Fruit fly (Drosophila melanogaster) whole organism, embryonic: ENCODE results near the gene Rrp5.

ENCODE experiments used
- CG10147 ChIP-seq: fragments of 200-800 bp; sonication (Bioruptor generic); optimal IDR thresholded peaks from 2 replicates; lab custom pipeline; 2019; ENCODE audit warnings: missing biosample characterization, mild to moderate bottlenecking, missing genetic modification characterization, moderate library complexity
- CG10565 ChIP-seq: fragments of 200-800 bp; sonication (Bioruptor generic); optimal IDR thresholded peaks from 3 replicates; lab custom pipeline; 2016; ENCODE audit warnings: missing biosample characterization, mild to moderate bottlenecking, missing genetic modification characterization
- CG11504 ChIP-seq: fragments of 200-800 bp; sonication (Bioruptor generic); optimal IDR thresholded peaks from 3 replicates; lab custom pipeline; 2019; ENCODE audit warnings: missing biosample characterization, mild to moderate bottlenecking, missing genetic modification characterization, moderate library complexity
- CG11696 ChIP-seq: fragments of 200-800 bp; sonication (Bioruptor generic); IDR thresholded peaks from 2 replicates; pipeline ENCODE4 v1.3.6; 2022; ENCODE audit warnings: missing biosample characterization, missing genetic modification characterization
- CG12769 ChIP-seq: fragments of 200-800 bp; sonication (Bioruptor generic); optimal IDR thresholded peaks from 2 replicates; lab custom pipeline; 2019; ENCODE audit warnings: missing biosample characterization, mild to moderate bottlenecking, missing genetic modification characterization, moderate library complexity
- CG14860 ChIP-seq: fragments of 200-800 bp; sonication (Bioruptor generic); IDR thresholded peaks from 3 replicates; pipeline ENCODE4 v1.3.6; 2022; ENCODE audit warnings: missing biosample characterization, missing genetic modification characterization; ENCODE audit not compliant: partially characterized antibody
- CG1832 ChIP-seq: fragments of 200-800 bp; sonication (Bioruptor generic); optimal IDR thresholded peaks from 2 replicates; lab custom pipeline; 2017; ENCODE audit warnings: missing biosample characterization, mild to moderate bottlenecking, missing genetic modification characterization, inconsistent platforms
- CG30020 ChIP-seq: fragments of 200-800 bp; optimal IDR thresholded peaks from 2 replicates; lab custom pipeline; 2019; ENCODE audit warnings: missing biosample characterization, mild to moderate bottlenecking, missing genetic modification characterization, moderate library complexity
- CG32532 ChIP-seq: fragments of 200-800 bp; sonication (Bioruptor generic); IDR thresholded peaks from 2 replicates; pipeline ENCODE4 v1.3.6; 2022; ENCODE audit warnings: missing biosample characterization, missing genetic modification characterization
- CG3281 ChIP-seq: fragments of 200-800 bp; sonication (Bioruptor generic); optimal IDR thresholded peaks from 3 replicates; lab custom pipeline; 2017; ENCODE audit warnings: missing biosample characterization, mild to moderate bottlenecking, missing genetic modification characterization
- CG34224 ChIP-seq: fragments of 200-800 bp; sonication (Bioruptor generic); IDR thresholded peaks from 3 replicates; pipeline ENCODE4 v1.3.6; 2022; ENCODE audit warnings: missing biosample characterization, missing genetic modification characterization; ENCODE audit not compliant: partially characterized antibody
- CG6175 ChIP-seq: fragments of 200-800 bp; sonication (Bioruptor generic); IDR thresholded peaks from 3 replicates; pipeline ENCODE4 v1.3.6; 2022; ENCODE audit warnings: missing biosample characterization, missing genetic modification characterization
- CG6683 ChIP-seq: fragments of 200-800 bp; sonication (Bioruptor generic); optimal IDR thresholded peaks from 2 replicates; lab custom pipeline; 2017; ENCODE audit warnings: missing biosample characterization, mild to moderate bottlenecking, missing genetic modification characterization, missing genetic modification reagents
- CG8765 ChIP-seq: fragments of 200-800 bp; sonication (Bioruptor generic); IDR thresholded peaks from 2 replicates; pipeline ENCODE4 v1.3.6; 2022; ENCODE audit warnings: missing biosample characterization, missing genetic modification characterization
- CG9797 ChIP-seq: fragments of 200-800 bp; sonication (Bioruptor generic); optimal IDR thresholded peaks from 3 replicates; lab custom pipeline; 2018; ENCODE audit warnings: missing biosample characterization, mild to moderate bottlenecking, missing genetic modification characterization
- Dad ChIP-seq: fragments of 200-800 bp; sonication (Bioruptor generic); optimal IDR thresholded peaks from 3 replicates; lab custom pipeline; 2016; ENCODE audit warnings: missing biosample characterization, missing genetic modification characterization
- Dp ChIP-seq: fragments of 200-800 bp; sonication (Bioruptor generic); optimal IDR thresholded peaks from 2 replicates; lab custom pipeline; 2018; ENCODE audit warnings: missing biosample characterization, mild to moderate bottlenecking, missing genetic modification characterization, moderate library complexity
- Drgx ChIP-seq: fragments of 200-800 bp; sonication (Bioruptor generic); IDR thresholded peaks from 2 replicates; pipeline ENCODE4 v1.3.6; 2022; ENCODE audit warnings: missing biosample characterization, missing genetic modification characterization
- E2f1 ChIP-seq: fragments of 200-800 bp; sonication (Bioruptor generic); IDR thresholded peaks from 2 replicates; pipeline ENCODE4 v1.3.6; 2022; ENCODE audit warnings: missing biosample characterization, missing genetic modification characterization
- HLH3B ChIP-seq: fragments of 200-800 bp; sonication (Bioruptor generic); IDR thresholded peaks from 2 replicates; pipeline ENCODE4 v1.3.6; 2022; ENCODE audit warnings: missing biosample characterization, missing genetic modification characterization
- HmgZ ChIP-seq: fragments of 200-800 bp; sonication (Bioruptor generic); optimal IDR thresholded peaks from 2 replicates; lab custom pipeline; 2018; ENCODE audit warnings: missing biosample characterization, mild to moderate bottlenecking, missing genetic modification characterization
- Hmr ChIP-seq: fragments of 200-800 bp; sonication (Bioruptor generic); optimal IDR thresholded peaks from 3 replicates; lab custom pipeline; 2017; ENCODE audit warnings: mild to moderate bottlenecking, missing biosample characterization, missing genetic modification reagents, missing genetic modification characterization
- Hsf ChIP-seq: fragments of 200-800 bp; sonication (Bioruptor generic); optimal IDR thresholded peaks from 3 replicates; lab custom pipeline; 2016; ENCODE audit warnings: missing biosample characterization, missing genetic modification characterization
- MBD-R2 ChIP-seq: fragments of 200-800 bp; sonication (Bioruptor generic); IDR thresholded peaks from 2 replicates; pipeline ENCODE4 v1.3.6; 2022; ENCODE audit warnings: missing biosample characterization, missing genetic modification characterization
- Mad ChIP-seq: fragments of 200-800 bp; sonication (Bioruptor generic); optimal IDR thresholded peaks from 2 replicates; lab custom pipeline; 2016; ENCODE audit warnings: missing biosample characterization, missing genetic modification characterization
- Opbp ChIP-seq: fragments of 200-800 bp; sonication (Bioruptor generic); IDR thresholded peaks from 3 replicates; pipeline ENCODE4 v1.3.6; 2022; ENCODE audit warnings: missing biosample characterization, missing genetic modification characterization; ENCODE audit not compliant: partially characterized antibody
- Pdp1 ChIP-seq, 2 experiments: fragments of 200-800 bp; sonication (Bioruptor generic); optimal IDR thresholded peaks; 3 replicates each; lab custom pipeline; 2016; ENCODE audit warnings: missing biosample characterization in 2 of 2, missing genetic modification characterization in 2 of 2, mild to moderate bottlenecking in 1 of 2, moderate library complexity in 1 of 2
- Rfx ChIP-seq: fragments of 200-800 bp; sonication (Bioruptor generic); IDR thresholded peaks from 2 replicates; pipeline ENCODE4 v1.3.6; 2022; ENCODE audit warnings: missing biosample characterization, missing genetic modification characterization
- amos ChIP-seq: fragments of 200-800 bp; sonication (Bioruptor generic); IDR thresholded peaks from 2 replicates; pipeline ENCODE4 v1.3.6; 2022; ENCODE audit warnings: missing biosample characterization, missing genetic modification characterization; ENCODE audit not compliant: partially characterized antibody
- aop ChIP-seq: fragments of 200-800 bp; sonication (Bioruptor generic); IDR thresholded peaks from 2 replicates; pipeline ENCODE4 v1.3.6; 2022; ENCODE audit warnings: missing biosample characterization, missing genetic modification characterization
- bbx ChIP-seq: fragments of 200-800 bp; sonication (Bioruptor generic); IDR thresholded peaks from 2 replicates; pipeline ENCODE4 v1.3.6; 2022; ENCODE audit warnings: missing biosample characterization, missing genetic modification characterization; ENCODE audit not compliant: partially characterized antibody
- cg ChIP-seq: fragments of 200-800 bp; sonication (Bioruptor generic); optimal IDR thresholded peaks from 3 replicates; lab custom pipeline; 2019; ENCODE audit warnings: missing biosample characterization, mild to moderate bottlenecking, missing genetic modification characterization, moderate library complexity
- chn ChIP-seq: fragments of 200-800 bp; sonication (Bioruptor generic); optimal IDR thresholded peaks from 2 replicates; lab custom pipeline; 2016; ENCODE audit warnings: missing biosample characterization, missing genetic modification characterization
- dpn ChIP-seq, 2 experiments: fragments of 200-800 bp; sonication (Bioruptor generic); optimal IDR thresholded peaks; 3 replicates each; lab custom pipeline; 2016; ENCODE audit warnings: missing biosample characterization in 2 of 2, missing genetic modification characterization in 2 of 2
- ems ChIP-seq: fragments of 200-800 bp; sonication (Bioruptor generic); optimal IDR thresholded peaks from 3 replicates; lab custom pipeline; 2016; ENCODE audit warnings: missing biosample characterization, missing genetic modification characterization
- gsb-n ChIP-seq: fragments of 200-800 bp; sonication (Bioruptor generic); optimal IDR thresholded peaks from 3 replicates; lab custom pipeline; 2018; ENCODE audit warnings: missing biosample characterization, mild to moderate bottlenecking, missing genetic modification characterization
- h ChIP-seq: fragments of >200 bp; optimal IDR thresholded peaks from 2 replicates; lab custom pipeline; 2017
- her ChIP-seq: fragments of 200-800 bp; sonication (Bioruptor generic); optimal IDR thresholded peaks from 2 replicates; lab custom pipeline; 2016; ENCODE audit warnings: missing biosample characterization, missing genetic modification characterization
- kah ChIP-seq: fragments of 200-800 bp; sonication (Bioruptor generic); optimal IDR thresholded peaks from 2 replicates; lab custom pipeline; 2018; ENCODE audit warnings: missing biosample characterization, mild to moderate bottlenecking, missing genetic modification characterization
- ro ChIP-seq: fragments of 200-800 bp; sonication (Bioruptor generic); IDR thresholded peaks from 2 replicates; pipeline ENCODE4 v1.3.6; 2022; ENCODE audit warnings: missing biosample characterization, missing genetic modification characterization
- row ChIP-seq: fragments of 200-800 bp; sonication (Bioruptor generic); IDR thresholded peaks from 3 replicates; pipeline ENCODE4 v1.3.6; 2022; ENCODE audit warnings: missing biosample characterization, missing genetic modification characterization
- schlank ChIP-seq: fragments of 200-800 bp; sonication (Bioruptor generic); optimal IDR thresholded peaks from 2 replicates; lab custom pipeline; 2018; ENCODE audit warnings: missing biosample characterization, mild to moderate bottlenecking, missing genetic modification characterization
- scrt ChIP-seq: fragments of 200-800 bp; sonication (Bioruptor generic); optimal IDR thresholded peaks from 2 replicates; lab custom pipeline; 2018; ENCODE audit warnings: missing biosample characterization, mild to moderate bottlenecking, missing genetic modification characterization, moderate library complexity
- sima ChIP-seq: fragments of 200-800 bp; sonication (Bioruptor generic); optimal IDR thresholded peaks from 2 replicates; lab custom pipeline; 2016; ENCODE audit warnings: missing biosample characterization, missing genetic modification characterization
- ssp ChIP-seq: fragments of 200-800 bp; sonication (Bioruptor generic); IDR thresholded peaks from 2 replicates; pipeline ENCODE4 v1.3.6; 2022; ENCODE audit warnings: missing biosample characterization, missing genetic modification characterization
- twi ChIP-seq: fragments of 200-800 bp; optimal IDR thresholded peaks from 2 replicates; lab custom pipeline; 2019; ENCODE audit warnings: missing biosample characterization, mild to moderate bottlenecking, missing genetic modification characterization, moderate library complexity
- zen2 ChIP-seq: fragments of 200-800 bp; sonication (Bioruptor generic); IDR thresholded peaks from 3 replicates; pipeline ENCODE4 v1.3.6; 2022; ENCODE audit warnings: missing biosample characterization, missing genetic modification characterization; ENCODE audit not compliant: partially characterized antibody
- zfh2 ChIP-seq: fragments of 200-800 bp; sonication (Bioruptor generic); optimal IDR thresholded peaks from 2 replicates; lab custom pipeline; 2016; ENCODE audit warnings: missing biosample characterization, missing genetic modification characterization

Rrp5 gene

DNA sequence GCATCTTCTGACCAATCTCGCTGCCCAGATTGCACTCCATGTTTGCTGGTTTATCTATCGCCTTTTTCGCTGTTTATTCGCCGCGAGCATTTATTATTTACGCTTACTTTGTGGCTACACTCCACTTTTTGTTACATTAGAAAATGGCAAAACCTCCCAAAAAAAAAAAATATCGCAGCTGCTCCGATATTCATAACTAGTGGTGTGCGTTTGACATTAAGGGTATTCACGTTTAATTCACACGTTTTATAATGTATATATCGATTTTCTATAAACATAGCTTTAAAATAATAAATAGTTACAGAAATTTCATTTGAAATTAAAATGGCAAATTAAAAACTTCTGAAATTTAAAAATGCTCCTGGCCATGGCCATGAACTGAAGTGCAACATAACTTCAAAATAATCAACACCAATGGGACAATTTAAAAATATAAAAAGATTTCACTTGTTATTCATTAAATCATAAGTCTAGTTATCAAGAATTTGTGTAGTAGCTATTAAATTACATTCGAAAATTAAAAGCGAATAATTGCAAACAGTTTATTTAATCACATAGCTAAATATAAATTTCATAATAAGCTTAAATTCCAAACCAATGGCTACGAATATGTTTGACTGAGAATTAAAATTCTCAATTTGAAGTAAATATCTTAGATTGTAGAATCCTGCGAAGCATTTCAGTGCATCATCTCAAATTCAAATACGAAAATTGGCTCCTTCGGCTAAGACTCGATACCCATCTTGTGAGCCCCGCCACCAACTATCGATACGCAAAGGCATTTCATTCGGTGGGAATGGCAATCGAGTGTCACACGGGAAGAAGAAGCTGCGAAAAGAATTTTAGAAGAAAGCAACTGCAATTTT is 14.7 kb downstream of the Rrp5 start, which contains the start of the genes Nab2 and BRWD3 (continued):
- TF ChIP-seq twi (tag; lab: Kevin White, UChicago) (no peak), Pdp1 (GFP tag; optimal IDR thresholded peaks at IDR 0.05; lab: Kevin White, UChicago) (peak in 1 of 2 experiments; percentile 28), HLH3B (GFP tag; lab: Robert Waterston, UW) (peak; percentile 29; the same call in 1 of the 2 replicates), CG3281 (GFP tag; lab: Kevin White, UChicago) (no peak), ssp (GFP tag; lab: Robert Waterston, UW) (0 out of 2 replicates have a peak, but pooled peaks have one; percentile 17)

DNA sequence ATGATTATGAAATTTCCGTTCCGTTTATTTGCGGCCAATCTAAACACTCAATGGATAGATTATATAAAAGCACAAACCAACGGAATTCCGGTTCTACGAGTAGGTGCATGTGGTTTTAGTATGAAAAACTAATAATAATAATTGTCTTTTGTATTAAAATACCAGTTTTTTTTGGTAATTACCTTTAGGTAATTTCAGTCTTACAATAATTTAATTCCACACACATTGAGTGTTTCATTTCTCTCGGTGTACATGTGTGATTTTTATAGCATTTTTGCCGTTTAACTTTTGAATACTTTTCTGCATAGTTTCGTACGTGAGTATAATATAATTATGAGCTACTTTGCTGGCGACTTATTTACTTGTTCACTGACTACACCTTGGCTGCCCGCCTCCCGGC is 30.1 kb downstream of the Rrp5 start:
- TF ChIP-seq zfh2 (GFP tag; lab: Kevin White, UChicago) (no peak), Rfx (GFP tag; lab: Robert Waterston, UW) (no peak), CG6175 (GFP tag; lab: Robert Waterston, UW) (no peak), Hmr (no peak), CG10565 (no peak), bbx (GFP tag; lab: Robert Waterston, UW) (no peak), CG14860 (GFP tag; lab: Robert Waterston, UW) (no peak), E2f1 (GFP tag; lab: Robert Waterston, UW) (peak; percentile 16; the same call in 1 of the 2 replicates), CG11504 (no peak), CG34224 (GFP tag; lab: Robert Waterston, UW) (no peak), Drgx (GFP tag; lab: Robert Waterston, UW) (no peak), HmgZ (tag; lab: Kevin White, UChicago) (no peak), CG6683 (GFP tag; lab: Kevin White, UChicago) (no peak), CG8765 (GFP tag; lab: Robert Waterston, UW) (no peak), h (lab: Kevin White, UChicago) (no peak), CG11696 (GFP tag; lab: Robert Waterston, UW) (no peak), Dad (GFP tag; lab: Kevin White, UChicago) (no peak), Hsf (no peak), her (GFP tag; lab: Kevin White, UChicago) (no peak), CG32532 (no peak), kah (GFP tag; lab: Kevin White, UChicago) (no peak), Mad (GFP tag; lab: Kevin White, UChicago) (no peak), scrt (GFP tag; lab: Kevin White, UChicago) (no peak), CG10147 (no peak), MBD-R2 (GFP tag; lab: Robert Waterston, UW) (no peak), zen2 (GFP tag; lab: Robert Waterston, UW) (no peak), CG1832 (GFP tag; lab: Kevin White, UChicago) (no peak), CG12769 (tag; lab: Kevin White, UChicago) (no peak), ro (GFP tag; lab: Robert Waterston, UW) (no peak), row (GFP tag; lab: Robert Waterston, UW) (peak; percentile 56; the same call in 2 of the 3 replicates), CG9797 (GFP tag; lab: Kevin White, UChicago) (no peak), gsb-n (tag; lab: Kevin White, UChicago) (no peak), Opbp (GFP tag; lab: Robert Waterston, UW) (no peak), dpn (GFP tag; optimal IDR thresholded peaks at IDR 0.05; lab: Kevin White, UChicago) (no peak), amos (GFP tag; lab: Robert Waterston, UW) (no peak), Dp (GFP tag; lab: Kevin White, UChicago) (no peak), cg (GFP tag; lab: Kevin White, UChicago) (no peak), chn (GFP tag; lab: Kevin White, UChicago) (no peak), CG30020 (tag; lab: Kevin White, UChicago) (no peak), ems (GFP tag; lab: Kevin White, UChicago) (no peak), schlank (tag; lab: Kevin White, UChicago) (no peak), aop (GFP tag; lab: Robert Waterston, UW) (no peak), sima (GFP tag; lab: Kevin White, UChicago) (no peak)
